Fruit fly (Drosophila melanogaster) whole organism, prepupa: ENCODE data around the gene LysRS.

Source experiments
- CG10669 ChIP-seq: fragments of 200-800 bp; sonication (Bioruptor generic); optimal IDR thresholded peaks from 3 replicates; lab custom pipeline; 2018; ENCODE audit warnings: missing biosample characterization, mild to moderate bottlenecking, missing genetic modification characterization, moderate library complexity
- CG16779 ChIP-seq: fragments of 200-800 bp; sonication (Bioruptor generic); optimal IDR thresholded peaks from 3 replicates; lab custom pipeline; 2017; ENCODE audit warnings: missing biosample characterization, mild to moderate bottlenecking, missing genetic modification characterization
- CG6854 ChIP-seq: fragments of 200-800 bp; sonication (Bioruptor generic); optimal IDR thresholded peaks from 2 replicates; lab custom pipeline; 2017; ENCODE audit warnings: missing biosample characterization, mild to moderate bottlenecking, missing genetic modification characterization
- Hr4 ChIP-seq: fragments of 200-800 bp; sonication (Bioruptor generic); optimal IDR thresholded peaks from 3 replicates; lab custom pipeline; 2016; ENCODE audit warnings: missing biosample characterization, missing genetic modification characterization
- Sox14 ChIP-seq: fragments of 200-800 bp; sonication (Bioruptor generic); optimal IDR thresholded peaks from 3 replicates; lab custom pipeline; 2016; ENCODE audit warnings: missing biosample characterization, missing genetic modification characterization
- cyc ChIP-seq: fragments of 200-800 bp; sonication (Bioruptor generic); optimal IDR thresholded peaks from 3 replicates; lab custom pipeline; 2016; ENCODE audit warnings: missing biosample characterization, missing genetic modification characterization

DNA sequence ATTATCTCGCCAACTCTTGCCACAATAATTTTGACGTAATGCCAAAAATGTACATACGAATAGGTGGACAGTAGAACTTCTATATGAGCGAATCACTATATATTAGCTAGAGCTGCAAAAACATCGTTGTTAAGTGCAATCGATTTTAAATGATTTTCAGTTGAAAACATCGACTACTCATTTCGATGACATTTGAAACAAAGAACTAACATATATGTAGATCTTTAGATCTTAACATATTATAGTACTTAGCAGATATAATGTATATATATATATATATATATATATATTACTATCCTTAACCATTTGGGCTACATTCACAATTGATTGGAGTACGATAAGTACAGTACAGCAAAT, 32.6 kb downstream of the LysRS start, which contains the start of gene CG42395:
- TF ChIP-seq Hr4 (no peak), CG16779 (tag; lab: Kevin White, UChicago) (no peak), cyc (GFP tag; lab: Kevin White, UChicago) (no peak), CG10669 (GFP tag; lab: Kevin White, UChicago) (no peak), CG6854 (GFP tag; lab: Kevin White, UChicago) (no peak), Sox14 (no peak)
